Worm (Caenorhabditis elegans): ENCODE results near the gene srg-9.

DNA sequence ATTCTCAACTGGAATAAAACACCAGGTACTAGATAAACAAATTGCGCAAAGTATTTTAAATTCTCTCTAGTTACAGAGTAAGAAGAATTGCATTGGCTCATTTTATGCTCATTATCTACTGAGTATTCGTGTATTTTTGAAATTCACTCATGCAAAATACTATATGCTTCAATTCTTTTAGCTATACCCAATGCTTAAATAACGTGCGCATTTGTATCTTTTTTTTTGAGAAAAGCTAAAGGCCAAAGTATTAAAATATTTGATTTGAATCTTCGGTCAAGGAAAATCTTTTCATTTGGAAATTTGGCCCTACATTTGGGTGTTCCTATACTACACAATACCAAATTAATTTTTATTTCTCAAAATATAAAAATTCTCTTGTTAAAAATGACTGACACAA, 5.4 kb upstream of the srg-9 start, which contains the start of gene srg-4:
- TF ChIP-seq alr-1 (tag; optimal IDR thresholded peaks at IDR 0.05) = no peak
- TF ChIP-seq fos-1 (tag; optimal IDR thresholded peaks at IDR 0.05) = no peak
- TF ChIP-seq egl-27 (tag; optimal IDR thresholded peaks at IDR 0.05) = no peak
- no peak for TF ChIP-seq ama-1 (optimal IDR thresholded peaks at IDR 0.05)
- TF ChIP-seq nhr-6 (tag; optimal IDR thresholded peaks at IDR 0.05) = no peak
- TF ChIP-seq sem-4 (tag; optimal IDR thresholded peaks at IDR 0.05) = no peak
- TF ChIP-seq skn-1 (tag; optimal IDR thresholded peaks at IDR 0.05) = no peak
- TF ChIP-seq elt-3 (tag; optimal IDR thresholded peaks at IDR 0.05) = no peak
- no peak for TF ChIP-seq ztf-11 (tag; optimal IDR thresholded peaks at IDR 0.05)
- no peak for TF ChIP-seq snpc-4 (tag; optimal IDR thresholded peaks at IDR 0.05)
- no peak for TF ChIP-seq nhr-237 (tag; optimal IDR thresholded peaks at IDR 0.05)

Measured in whole organism, L2 larva.